Fruit fly (Drosophila melanogaster) whole organism, embryonic: ENCODE results near the gene PPP4R2r.

Source experiments
- B-H2 ChIP-seq: fragments of 200-800 bp; sonication (Bioruptor generic); optimal IDR thresholded peaks from 2 replicates; lab custom pipeline; 2018; ENCODE audit warnings: missing biosample characterization, mild to moderate bottlenecking, missing genetic modification characterization
- Bgb ChIP-seq: fragments of 200-800 bp; sonication (Bioruptor generic); IDR thresholded peaks from 2 replicates; pipeline ENCODE4 v1.3.6; 2022; ENCODE audit warnings: missing biosample characterization, missing genetic modification characterization; ENCODE audit not compliant: partially characterized antibody
- CG10147 ChIP-seq: fragments of 200-800 bp; sonication (Bioruptor generic); optimal IDR thresholded peaks from 2 replicates; lab custom pipeline; 2019; ENCODE audit warnings: missing biosample characterization, mild to moderate bottlenecking, missing genetic modification characterization, moderate library complexity
- CG12219 ChIP-seq: fragments of 200-800 bp; sonication (Bioruptor generic); optimal IDR thresholded peaks from 3 replicates; lab custom pipeline; 2018; ENCODE audit warnings: missing biosample characterization, mild to moderate bottlenecking, missing genetic modification characterization
- CG12391 ChIP-seq: fragments of 200-800 bp; sonication (Bioruptor generic); optimal IDR thresholded peaks from 3 replicates; lab custom pipeline; 2018; ENCODE audit warnings: missing biosample characterization, mild to moderate bottlenecking, missing genetic modification characterization, moderate library complexity
- CG12744 ChIP-seq: fragments of 200-800 bp; sonication (Bioruptor generic); optimal IDR thresholded peaks from 2 replicates; lab custom pipeline; 2016; ENCODE audit warnings: missing biosample characterization, missing genetic modification characterization
- CG13775 ChIP-seq: fragments of 200-800 bp; sonication (Bioruptor generic); optimal IDR thresholded peaks from 3 replicates; lab custom pipeline; 2017; ENCODE audit warnings: missing biosample characterization, mild to moderate bottlenecking, missing genetic modification characterization
- CG14860 ChIP-seq: fragments of 200-800 bp; sonication (Bioruptor generic); IDR thresholded peaks from 3 replicates; pipeline ENCODE4 v1.3.6; 2022; ENCODE audit warnings: missing biosample characterization, missing genetic modification characterization; ENCODE audit not compliant: partially characterized antibody
- CG15479 ChIP-seq: fragments of 200-800 bp; sonication (Bioruptor generic); optimal IDR thresholded peaks from 3 replicates; lab custom pipeline; 2019; ENCODE audit warnings: missing biosample characterization, mild to moderate bottlenecking, missing genetic modification characterization, moderate library complexity
- CG15601 ChIP-seq: fragments of 200-800 bp; sonication (Bioruptor generic); optimal IDR thresholded peaks from 3 replicates; lab custom pipeline; 2019; ENCODE audit warnings: missing biosample characterization, mild to moderate bottlenecking, missing genetic modification characterization, moderate library complexity
- CG17186 ChIP-seq: fragments of 200-800 bp; sonication (Bioruptor generic); optimal IDR thresholded peaks from 3 replicates; lab custom pipeline; 2017; ENCODE audit warnings: missing biosample characterization, missing genetic modification reagents, missing genetic modification characterization
- CG17829 ChIP-seq: fragments of 200-800 bp; optimal IDR thresholded peaks from 2 replicates; lab custom pipeline; 2019; ENCODE audit warnings: missing biosample characterization, mild to moderate bottlenecking, missing genetic modification characterization, moderate library complexity
- CG2129 ChIP-seq: fragments of 200-800 bp; sonication (Bioruptor generic); IDR thresholded peaks from 2 replicates; pipeline ENCODE4 v1.3.6; 2022; ENCODE audit warnings: missing biosample characterization, missing genetic modification characterization; ENCODE audit not compliant: partially characterized antibody
- CG34224 ChIP-seq: fragments of 200-800 bp; sonication (Bioruptor generic); IDR thresholded peaks from 3 replicates; pipeline ENCODE4 v1.3.6; 2022; ENCODE audit warnings: missing biosample characterization, missing genetic modification characterization; ENCODE audit not compliant: partially characterized antibody
- CG42726 ChIP-seq: fragments of 200-800 bp; sonication (Bioruptor generic); IDR thresholded peaks from 2 replicates; pipeline ENCODE4 v1.3.6; 2022; ENCODE audit warnings: missing biosample characterization, missing genetic modification characterization; ENCODE audit not compliant: partially characterized antibody
- CG4617 ChIP-seq: fragments of 200-800 bp; sonication (Bioruptor generic); optimal IDR thresholded peaks from 3 replicates; lab custom pipeline; 2016; ENCODE audit warnings: missing biosample characterization, missing genetic modification characterization, borderline replicate concordance
- CG6765 ChIP-seq: fragments of 200-800 bp; sonication (Bioruptor generic); optimal IDR thresholded peaks from 3 replicates; lab custom pipeline; 2017; ENCODE audit warnings: missing biosample characterization, mild to moderate bottlenecking, missing genetic modification characterization
- CG9727 ChIP-seq: fragments of 200-800 bp; sonication (Bioruptor generic); optimal IDR thresholded peaks from 3 replicates; lab custom pipeline; 2017; ENCODE audit warnings: missing biosample characterization, mild to moderate bottlenecking, missing genetic modification characterization
- CG9797 ChIP-seq: fragments of 200-800 bp; sonication (Bioruptor generic); optimal IDR thresholded peaks from 3 replicates; lab custom pipeline; 2018; ENCODE audit warnings: missing biosample characterization, mild to moderate bottlenecking, missing genetic modification characterization
- Dll ChIP-seq: fragments of 200-800 bp; sonication (Bioruptor generic); IDR thresholded peaks from 4 replicates; pipeline ENCODE4 v1.3.6; 2022; ENCODE audit warnings: missing biosample characterization, missing genetic modification characterization; ENCODE audit not compliant: partially characterized antibody
- E2f2 ChIP-seq: fragments of 200-800 bp; sonication (Bioruptor generic); IDR thresholded peaks from 2 replicates; pipeline ENCODE4 v1.3.6; 2022; ENCODE audit warnings: missing biosample characterization, missing genetic modification characterization
- GATAe ChIP-seq: fragments of 200-800 bp; sonication (Bioruptor generic); conservative IDR thresholded peaks from 2 replicates; pipeline ENCODE4 v1.3.6; 2022; ENCODE audit warnings: missing biosample characterization, missing genetic modification characterization
- HLH4C ChIP-seq: fragments of 200-800 bp; sonication (Bioruptor generic); IDR thresholded peaks from 3 replicates; pipeline ENCODE4 v1.3.6; 2022; ENCODE audit warnings: missing biosample characterization, missing genetic modification characterization; ENCODE audit not compliant: partially characterized antibody
- MESR4 ChIP-seq: fragments of 200-800 bp; sonication (Bioruptor generic); optimal IDR thresholded peaks from 2 replicates; lab custom pipeline; 2018; ENCODE audit warnings: missing biosample characterization, mild to moderate bottlenecking, missing genetic modification characterization, moderate library complexity
- Myb ChIP-seq: fragments of 200-800 bp; sonication (Bioruptor generic); optimal IDR thresholded peaks from 2 replicates; lab custom pipeline; 2016; ENCODE audit warnings: missing biosample characterization, missing genetic modification characterization
- Opbp ChIP-seq: fragments of 200-800 bp; sonication (Bioruptor generic); IDR thresholded peaks from 3 replicates; pipeline ENCODE4 v1.3.6; 2022; ENCODE audit warnings: missing biosample characterization, missing genetic modification characterization; ENCODE audit not compliant: partially characterized antibody
- TFAM ChIP-seq: fragments of 200-800 bp; sonication (Bioruptor generic); optimal IDR thresholded peaks from 2 replicates; lab custom pipeline; 2017; ENCODE audit warnings: missing biosample characterization, missing genetic modification characterization, inconsistent platforms
- chinmo ChIP-seq: fragments of 200-800 bp; sonication (Bioruptor generic); IDR thresholded peaks from 4 replicates; pipeline ENCODE4 v1.3.6; 2022; ENCODE audit warnings: missing biosample characterization, missing genetic modification characterization; ENCODE audit not compliant: partially characterized antibody
- crp ChIP-seq, 2 experiments: fragments of 200-800 bp; sonication (Bioruptor generic); optimal IDR thresholded peaks; 2 replicates in 1 of 2; 3 replicates in 1 of 2; lab custom pipeline; 2017; ENCODE audit warnings: missing biosample characterization in 2 of 2, missing genetic modification characterization in 2 of 2, mild to moderate bottlenecking in 1 of 2, moderate library complexity in 1 of 2
- eve ChIP-seq, 2 experiments: fragments of >200 bp; optimal IDR thresholded peaks; 2 replicates each; lab custom pipeline; 2017; ENCODE audit warnings: missing biosample characterization in 2 of 2, missing genetic modification characterization in 2 of 2
- ftz-f1 ChIP-seq: fragments of 200-800 bp; sonication (Bioruptor generic); optimal IDR thresholded peaks from 2 replicates; lab custom pipeline; 2016; ENCODE audit warnings: missing biosample characterization, missing genetic modification characterization
- hb ChIP-seq: fragments of 200-800 bp; sonication (Bioruptor generic); IDR thresholded peaks from 3 replicates; pipeline ENCODE4 v1.3.6; 2022; ENCODE audit warnings: missing biosample characterization, missing genetic modification characterization; ENCODE audit not compliant: partially characterized antibody
- hbn ChIP-seq: fragments of 200-800 bp; sonication (Bioruptor generic); IDR thresholded peaks from 2 replicates; pipeline ENCODE4 v1.3.6; 2022; ENCODE audit warnings: missing biosample characterization, missing genetic modification characterization; ENCODE audit not compliant: partially characterized antibody
- knrl ChIP-seq: fragments of 200-800 bp; sonication (Bioruptor generic); IDR thresholded peaks from 3 replicates; pipeline ENCODE4 v1.3.6; 2022; ENCODE audit warnings: missing biosample characterization, missing genetic modification characterization; ENCODE audit not compliant: partially characterized antibody
- lab ChIP-seq: fragments of 200-800 bp; sonication (Bioruptor generic); optimal IDR thresholded peaks from 3 replicates; lab custom pipeline; 2017; ENCODE audit warnings: missing biosample characterization, missing genetic modification characterization, mild to moderate bottlenecking, moderate library complexity, missing genetic modification reagents
- mld ChIP-seq: fragments of 200-800 bp; sonication (Bioruptor generic); IDR thresholded peaks from 3 replicates; pipeline ENCODE4 v1.3.6; 2022; ENCODE audit warnings: missing biosample characterization, missing genetic modification characterization; ENCODE audit not compliant: partially characterized antibody
- nerfin-2 ChIP-seq: fragments of 200-800 bp; sonication (Bioruptor generic); IDR thresholded peaks from 2 replicates; pipeline ENCODE4 v1.3.6; 2022; ENCODE audit warnings: missing biosample characterization, missing genetic modification characterization; ENCODE audit not compliant: partially characterized antibody
- pfk ChIP-seq: fragments of 200-800 bp; sonication (Bioruptor generic); optimal IDR thresholded peaks from 2 replicates; lab custom pipeline; 2018; ENCODE audit warnings: missing biosample characterization, mild to moderate bottlenecking, missing genetic modification characterization, moderate library complexity
- row ChIP-seq: fragments of 200-800 bp; sonication (Bioruptor generic); IDR thresholded peaks from 3 replicates; pipeline ENCODE4 v1.3.6; 2022; ENCODE audit warnings: missing biosample characterization, missing genetic modification characterization
- sna ChIP-seq: fragments of 200-800 bp; sonication (Bioruptor generic); IDR thresholded peaks from 2 replicates; pipeline ENCODE4 v1.3.6; 2022; ENCODE audit warnings: missing biosample characterization, missing genetic modification characterization; ENCODE audit not compliant: partially characterized antibody
- sqz ChIP-seq: fragments of 200-800 bp; sonication (Bioruptor generic); optimal IDR thresholded peaks from 3 replicates; lab custom pipeline; 2018; ENCODE audit warnings: missing biosample characterization, mild to moderate bottlenecking, missing genetic modification characterization
- sug ChIP-seq: fragments of 200-800 bp; optimal IDR thresholded peaks from 2 replicates; lab custom pipeline; 2019; ENCODE audit warnings: missing biosample characterization, mild to moderate bottlenecking, missing genetic modification characterization, moderate library complexity
- vvl ChIP-seq: fragments of 200-800 bp; sonication (Bioruptor generic); IDR thresholded peaks from 2 replicates; pipeline ENCODE4 v1.3.6; 2022; ENCODE audit warnings: missing biosample characterization, missing genetic modification characterization
- zen2 ChIP-seq: fragments of 200-800 bp; sonication (Bioruptor generic); IDR thresholded peaks from 3 replicates; pipeline ENCODE4 v1.3.6; 2022; ENCODE audit warnings: missing biosample characterization, missing genetic modification characterization; ENCODE audit not compliant: partially characterized antibody

The PPP4R2r gene

DNA sequence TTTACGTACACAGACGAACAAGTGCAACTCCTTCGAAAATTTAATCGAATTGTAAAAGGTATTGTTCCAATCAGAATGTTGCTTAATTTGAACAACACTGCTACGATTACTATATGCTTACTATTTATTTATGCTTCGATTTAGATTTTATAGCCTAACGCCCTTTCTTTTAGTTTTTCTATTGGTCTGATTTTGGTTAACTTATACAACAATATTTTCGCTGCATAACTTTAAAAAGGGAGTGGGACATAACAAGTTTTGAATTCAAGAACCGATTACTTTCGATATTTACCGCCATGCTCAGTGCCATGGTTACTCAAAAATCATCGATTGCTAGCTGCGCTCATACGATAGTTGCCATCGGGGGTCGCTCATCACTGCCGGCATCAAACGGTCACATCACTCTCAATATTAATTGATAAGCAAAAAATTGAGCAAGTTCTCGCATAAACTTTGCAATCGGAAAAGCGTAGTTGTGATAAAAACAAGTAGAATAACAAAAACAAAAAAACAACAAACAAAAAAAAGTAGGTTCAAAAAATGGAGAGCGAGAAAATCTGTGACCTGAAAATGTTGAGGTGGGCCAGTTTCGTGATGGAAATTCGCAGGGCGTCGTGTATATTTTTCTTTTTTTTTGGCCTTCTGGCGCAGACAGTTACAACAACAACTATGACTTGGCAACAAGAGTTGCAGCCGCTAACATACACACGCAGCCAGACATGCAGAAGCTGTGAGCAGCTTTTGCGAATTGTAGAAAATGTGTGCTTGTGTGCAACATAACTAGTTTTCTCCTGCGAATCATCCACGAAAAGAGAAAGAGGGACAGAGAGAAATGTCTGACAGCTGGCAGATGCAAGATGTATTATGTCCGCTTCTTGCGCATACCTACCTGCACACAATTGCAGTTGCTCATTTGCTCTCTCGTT, at the start of gene PPP4R2r, which contains the start of gene CG2887 (continued):
- peak; percentile 94 for TF ChIP-seq Opbp
- TF ChIP-seq CG12219 (GFP tag; lab: Kevin White, UChicago): no peak
- no peak for TF ChIP-seq CG13775 (GFP tag; lab: Kevin White, UChicago)
- peak; percentile 90 for TF ChIP-seq hb
- TF ChIP-seq Myb: peak; percentile 58
- peak; percentile 88 for TF ChIP-seq hbn
- peak; percentile 95 for TF ChIP-seq Bgb (GFP tag; lab: Robert Waterston, UW)
- 0 out of 2 replicates have a peak, but pooled peaks have one; percentile 10 for TF ChIP-seq GATAe
- TF ChIP-seq HLH4C (GFP tag; lab: Robert Waterston, UW): peak; percentile 90
- peak; percentile 45 for TF ChIP-seq sug (tag; lab: Kevin White, UChicago)
- peak; percentile 3 for TF ChIP-seq CG6765 (GFP tag; lab: Kevin White, UChicago)
- peak; percentile 79; the same call in 2 of the 3 replicates for TF ChIP-seq knrl
- peak; percentile 95 for TF ChIP-seq CG42726
- TF ChIP-seq zen2 (GFP tag; lab: Robert Waterston, UW): peak; percentile 92
- peak; percentile 82 for TF ChIP-seq Dll
- peak; percentile 7 for TF ChIP-seq CG12744 (GFP tag; lab: Kevin White, UChicago)
- peak; percentile 28 for TF ChIP-seq ftz-f1 (GFP tag; lab: Kevin White, UChicago)
- TF ChIP-seq crp (GFP tag; optimal IDR thresholded peaks at IDR 0.05; lab: Kevin White, UChicago): peak in 1 of 2 experiments; percentile 22
- peak; percentile 14 for TF ChIP-seq CG12391 (tag; lab: Kevin White, UChicago)
- peak; percentile 79 for TF ChIP-seq sna
- TF ChIP-seq CG15479 (GFP tag; lab: Kevin White, UChicago): peak; percentile 14
- no peak for TF ChIP-seq TFAM
- peak; percentile 46 for TF ChIP-seq sqz
- TF ChIP-seq CG15601 (tag; lab: Kevin White, UChicago): peak; percentile 29
- TF ChIP-seq CG2129: peak; percentile 49
- TF ChIP-seq lab (GFP tag; lab: Kevin White, UChicago): peak; percentile 17
- TF ChIP-seq vvl (GFP tag; lab: Robert Waterston, UW): peak; percentile 51
- peak; percentile 37 for TF ChIP-seq CG4617 (GFP tag; lab: Kevin White, UChicago)
- peak; percentile 90 for TF ChIP-seq CG34224
- peak; percentile 42 for TF ChIP-seq MESR4 (GFP tag; lab: Kevin White, UChicago)
- peak; percentile 16 for TF ChIP-seq B-H2
- peak; percentile 84 for TF ChIP-seq mld (GFP tag; lab: Robert Waterston, UW)
- peak; percentile 19 for TF ChIP-seq CG9727
- peak; percentile 87 for TF ChIP-seq nerfin-2 (GFP tag; lab: Robert Waterston, UW)
- peak; percentile 44; the same call in 1 of the 3 replicates for TF ChIP-seq row (GFP tag; lab: Robert Waterston, UW)
- peak; percentile 82 for TF ChIP-seq CG14860 (GFP tag; lab: Robert Waterston, UW)
- TF ChIP-seq E2f2 (GFP tag; lab: Robert Waterston, UW): peak; percentile 97
- peak; percentile 95 for TF ChIP-seq chinmo (GFP tag; lab: Robert Waterston, UW)
- peak; percentile 16 for TF ChIP-seq CG17829 (tag; lab: Kevin White, UChicago)
- peak; percentile 90 for TF ChIP-seq CG9797 (GFP tag; lab: Kevin White, UChicago)
- no peak for TF ChIP-seq CG10147 (GFP tag; lab: Kevin White, UChicago)
- TF ChIP-seq eve (GFP tag; optimal IDR thresholded peaks at IDR 0.05; lab: Kevin White, UChicago): no peak
- TF ChIP-seq pfk (GFP tag; lab: Kevin White, UChicago): no peak
- peak; percentile 73 for TF ChIP-seq CG17186 (GFP tag; lab: Kevin White, UChicago)
